Worm (Caenorhabditis elegans) whole organism, young adult: ENCODE data around the gene C56C10.9.
A peak's percentile ranks its signal among the peaks of the same experiment; 100 is the strongest.

Experiments
- F55B11.4 ChIP-seq: sonication (generic microtip); optimal IDR thresholded peaks from 2 replicates; lab custom pipeline; 2016; ENCODE audit warnings: missing compliant biosample characterization, missing genetic modification characterization, borderline replicate concordance; ENCODE audit not compliant: insufficient read depth
- aptf-3 ChIP-seq: fragments of 200-800 bp; sonication (Bioruptor generic); IDR thresholded peaks from 2 replicates; pipeline ENCODE4 v1.3.6; 2022; ENCODE audit warnings: missing genetic modification characterization, missing compliant biosample characterization
- attf-5 ChIP-seq: fragments of 200-800 bp; sonication (Bioruptor generic); optimal IDR thresholded peaks from 2 replicates; lab custom pipeline; 2018; ENCODE audit warnings: mild to moderate bottlenecking, missing genetic modification characterization, missing compliant biosample characterization
- ccch-3 ChIP-seq: fragments of 200-800 bp; sonication (Bioruptor generic); optimal IDR thresholded peaks from 2 replicates; lab custom pipeline; 2018; ENCODE audit warnings: mild to moderate bottlenecking, missing genetic modification characterization, missing compliant biosample characterization
- die-1 ChIP-seq: sonication (generic microtip); optimal IDR thresholded peaks from 2 replicates; lab custom pipeline; 2016; ENCODE audit warnings: missing genotype, mild to moderate bottlenecking, missing genetic modification characterization, missing compliant biosample characterization
- dpff-1 ChIP-seq: sonication (generic microtip); optimal IDR thresholded peaks from 2 replicates; lab custom pipeline; 2017; ENCODE audit warnings: mild to moderate bottlenecking, missing genetic modification characterization, missing compliant biosample characterization
- dpl-1 ChIP-seq: fragments of 150-350 bp; optimal IDR thresholded peaks from 2 replicates; lab custom pipeline; 2014; ENCODE audit warnings: missing biosample characterization, missing genetic modification reagents, missing genetic modification characterization
- hsf-1 ChIP-seq: fragments of 200-800 bp; sonication (Bioruptor generic); IDR thresholded peaks from 2 replicates; pipeline ENCODE4 v1.3.6; 2022; ENCODE audit warnings: missing genetic modification reagents, missing genetic modification characterization, missing compliant biosample characterization
- nhr-90 ChIP-seq: sonication (generic microtip); optimal IDR thresholded peaks from 2 replicates; lab custom pipeline; 2016; ENCODE audit warnings: missing genotype, mild to moderate bottlenecking, missing genetic modification characterization, missing compliant biosample characterization

DNA sequence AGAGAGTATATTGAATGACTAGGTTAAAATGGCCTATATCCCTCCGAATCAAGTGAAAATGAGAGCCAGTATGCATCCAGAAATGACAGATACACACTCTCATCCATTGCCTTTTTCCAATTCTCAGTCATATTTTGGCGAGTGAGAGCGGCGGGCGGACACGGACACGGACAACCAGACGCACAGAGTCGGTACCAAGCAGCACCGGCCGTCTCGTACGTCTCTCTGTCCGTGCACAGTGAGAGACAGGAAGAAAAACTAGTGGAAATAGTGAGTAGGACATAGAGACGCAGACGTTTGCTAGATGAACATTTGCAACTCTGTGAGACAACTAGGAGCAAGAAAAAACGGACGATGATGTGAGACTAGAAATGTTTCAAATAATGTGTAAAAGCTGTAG lies 28.9 kb downstream of the C56C10.9 start:
- TF ChIP-seq F55B11.4 (no peak), aptf-3 (GFP tag; lab: Robert Waterston, UW) (no peak), hsf-1 (no peak), ccch-3 (GFP tag; lab: Kevin White, UChicago) (no peak), dpff-1 (tag; lab: Kevin White, UChicago) (no peak), attf-5 (peak; percentile 16), die-1 (no peak), nhr-90 (no peak), dpl-1 (GFP tag; lab: Kevin White, UChicago) (no peak)
